Fruit fly (Drosophila melanogaster) whole organism, embryonic: ENCODE results near the gene Cyp4ac2.

Experiments used
- Awh ChIP-seq: fragments of 200-800 bp; sonication (Bioruptor generic); IDR thresholded peaks from 2 replicates; pipeline ENCODE4, ENCODE4 v1.3.6; 2022; ENCODE audit warnings: missing biosample characterization, missing genetic modification characterization
- Bgb ChIP-seq: fragments of 200-800 bp; sonication (Bioruptor generic); IDR thresholded peaks from 2 replicates; pipeline ENCODE4 v1.3.6; 2022; ENCODE audit warnings: missing biosample characterization, missing genetic modification characterization; ENCODE audit not compliant: partially characterized antibody
- Blimp-1 ChIP-seq: fragments of 200-800 bp; sonication (Bioruptor generic); optimal IDR thresholded peaks from 3 replicates; lab custom pipeline; 2018; ENCODE audit warnings: missing biosample characterization, missing genetic modification characterization, mild to moderate bottlenecking, moderate library complexity, missing genetic modification reagents
- CG10462 ChIP-seq: fragments of 200-800 bp; sonication (Bioruptor generic); optimal IDR thresholded peaks from 2 replicates; lab custom pipeline; 2016; ENCODE audit warnings: missing biosample characterization, missing genetic modification characterization
- CG11398 ChIP-seq: fragments of 200-800 bp; sonication (Bioruptor generic); optimal IDR thresholded peaks from 2 replicates; lab custom pipeline; 2016; ENCODE audit warnings: missing biosample characterization, missing genetic modification characterization
- CG11456 ChIP-seq: fragments of 200-800 bp; sonication (Bioruptor generic); IDR thresholded peaks from 3 replicates; pipeline ENCODE4 v1.3.6; 2022; ENCODE audit warnings: missing biosample characterization, missing genetic modification characterization
- CG13424 ChIP-seq: fragments of 200-800 bp; sonication (Bioruptor generic); optimal IDR thresholded peaks from 2 replicates; lab custom pipeline; 2019; ENCODE audit warnings: missing biosample characterization, mild to moderate bottlenecking, missing genetic modification characterization, moderate library complexity
- CG14965 ChIP-seq: fragments of 200-800 bp; sonication (Bioruptor generic); optimal IDR thresholded peaks from 2 replicates; lab custom pipeline; 2016; ENCODE audit warnings: missing biosample characterization, missing genetic modification characterization, borderline replicate concordance
- CG15601 ChIP-seq: fragments of 200-800 bp; sonication (Bioruptor generic); optimal IDR thresholded peaks from 3 replicates; lab custom pipeline; 2019; ENCODE audit warnings: missing biosample characterization, mild to moderate bottlenecking, missing genetic modification characterization, moderate library complexity
- CG18262 ChIP-seq: fragments of 200-800 bp; optimal IDR thresholded peaks from 3 replicates; lab custom pipeline; 2019; ENCODE audit warnings: missing biosample characterization, mild to moderate bottlenecking, missing genetic modification characterization, moderate library complexity
- CG2712 ChIP-seq: fragments of 200-800 bp; optimal IDR thresholded peaks from 3 replicates; lab custom pipeline; 2019; ENCODE audit warnings: missing biosample characterization, mild to moderate bottlenecking, missing genetic modification characterization, moderate library complexity
- CG2889 ChIP-seq: fragments of 200-800 bp; sonication (Bioruptor generic); IDR thresholded peaks from 3 replicates; pipeline ENCODE4 v1.3.6; 2022; ENCODE audit warnings: missing biosample characterization, missing genetic modification characterization
- CG33213 ChIP-seq: fragments of 200-800 bp; sonication (Bioruptor generic); optimal IDR thresholded peaks from 3 replicates; lab custom pipeline; 2016; ENCODE audit warnings: missing biosample characterization, missing genetic modification characterization
- CG3847 ChIP-seq: fragments of 200-800 bp; sonication (Bioruptor generic); IDR thresholded peaks from 2 replicates; pipeline ENCODE4 v1.3.6; 2022; ENCODE audit warnings: missing biosample characterization, missing genetic modification characterization
- CG4854 ChIP-seq: fragments of 200-800 bp; sonication (Bioruptor generic); optimal IDR thresholded peaks from 2 replicates; lab custom pipeline; 2016; ENCODE audit warnings: missing biosample characterization, missing genetic modification characterization, inconsistent platforms
- CG5953 ChIP-seq: fragments of 200-800 bp; sonication (Bioruptor generic); IDR thresholded peaks from 2 replicates; pipeline ENCODE4 v1.3.6; 2022; ENCODE audit warnings: missing biosample characterization, missing genetic modification characterization
- CG7786 ChIP-seq: fragments of 200-800 bp; sonication (Bioruptor generic); optimal IDR thresholded peaks from 2 replicates; lab custom pipeline; 2016; ENCODE audit warnings: missing biosample characterization, missing genetic modification characterization
- CG7928 ChIP-seq: fragments of 200-800 bp; sonication (Bioruptor generic); optimal IDR thresholded peaks from 2 replicates; lab custom pipeline; 2017; ENCODE audit warnings: missing biosample characterization, mild to moderate bottlenecking, missing genetic modification characterization
- CG7987 ChIP-seq: fragments of 200-800 bp; sonication (Bioruptor generic); optimal IDR thresholded peaks from 2 replicates; lab custom pipeline; 2018; ENCODE audit warnings: missing biosample characterization, mild to moderate bottlenecking, missing genetic modification characterization, moderate library complexity
- CG8359 ChIP-seq: fragments of 200-800 bp; sonication (Bioruptor generic); optimal IDR thresholded peaks from 2 replicates; lab custom pipeline; 2017; ENCODE audit warnings: missing biosample characterization, mild to moderate bottlenecking, missing genetic modification characterization, borderline replicate concordance
- D19A ChIP-seq: fragments of 200-800 bp; optimal IDR thresholded peaks from 3 replicates; lab custom pipeline; 2019; ENCODE audit warnings: missing biosample characterization, mild to moderate bottlenecking, missing genetic modification characterization, moderate library complexity
- Dad ChIP-seq: fragments of 200-800 bp; sonication (Bioruptor generic); optimal IDR thresholded peaks from 3 replicates; lab custom pipeline; 2016; ENCODE audit warnings: missing biosample characterization, missing genetic modification characterization
- Dbx ChIP-seq: fragments of 200-800 bp; sonication (Bioruptor generic); IDR thresholded peaks from 3 replicates; pipeline ENCODE4 v1.3.6; 2022; ENCODE audit warnings: missing biosample characterization, missing genetic modification characterization
- Dfd ChIP-seq, 2 experiments: fragments of >200 bp; optimal IDR thresholded peaks; 2 replicates each; lab custom pipeline; 2017; ENCODE audit warnings: missing biosample characterization in 2 of 2, missing genetic modification characterization in 2 of 2
- Dref ChIP-seq: fragments of 200-800 bp; sonication (Bioruptor generic); IDR thresholded peaks from 2 replicates; pipeline ENCODE4 v1.3.6; 2022; ENCODE audit warnings: missing biosample characterization, missing genetic modification characterization
- Drgx ChIP-seq: fragments of 200-800 bp; sonication (Bioruptor generic); IDR thresholded peaks from 2 replicates; pipeline ENCODE4 v1.3.6; 2022; ENCODE audit warnings: missing biosample characterization, missing genetic modification characterization
- Eip74EF ChIP-seq, 2 experiments: fragments of 200-800 bp in 1 of 2; fragments of >200 bp in 1 of 2; sonication (Bioruptor generic) in 1 of 2; optimal IDR thresholded peaks; 2 replicates each; lab custom pipeline; 2017 to 2019; ENCODE audit warnings: missing biosample characterization in 2 of 2, missing genetic modification characterization in 2 of 2, mild to moderate bottlenecking in 1 of 2, moderate library complexity in 1 of 2
- Kr ChIP-seq: fragments of 200-800 bp; sonication (Bioruptor generic); optimal IDR thresholded peaks from 2 replicates; lab custom pipeline; 2017; ENCODE audit warnings: missing biosample characterization, mild to moderate bottlenecking, missing genetic modification characterization
- Lpt ChIP-seq: fragments of >200 bp; optimal IDR thresholded peaks from 2 replicates; lab custom pipeline; 2018; ENCODE audit warnings: missing biosample characterization, missing genetic modification characterization
- Max ChIP-seq: fragments of 200-800 bp; sonication (Bioruptor generic); optimal IDR thresholded peaks from 2 replicates; lab custom pipeline; 2016; ENCODE audit warnings: missing biosample characterization, mild to moderate bottlenecking, missing genetic modification characterization
- Mes4 ChIP-seq: fragments of 200-800 bp; sonication (Bioruptor generic); optimal IDR thresholded peaks from 2 replicates; lab custom pipeline; 2016; ENCODE audit warnings: missing biosample characterization, missing genetic modification characterization
- Myb ChIP-seq: fragments of 200-800 bp; sonication (Bioruptor generic); optimal IDR thresholded peaks from 2 replicates; lab custom pipeline; 2016; ENCODE audit warnings: missing biosample characterization, missing genetic modification characterization
- Oli ChIP-seq: fragments of 200-800 bp; sonication (Bioruptor generic); optimal IDR thresholded peaks from 2 replicates; lab custom pipeline; 2018; ENCODE audit warnings: missing biosample characterization, mild to moderate bottlenecking, missing genetic modification characterization, moderate library complexity
- Ptx1 ChIP-seq: fragments of 200-800 bp; sonication (Bioruptor generic); IDR thresholded peaks from 2 replicates; pipeline ENCODE4 v1.3.6; 2022; ENCODE audit warnings: missing biosample characterization, missing genetic modification characterization
- Rfx ChIP-seq: fragments of 200-800 bp; sonication (Bioruptor generic); IDR thresholded peaks from 2 replicates; pipeline ENCODE4 v1.3.6; 2022; ENCODE audit warnings: missing biosample characterization, missing genetic modification characterization
- Ssrp ChIP-seq: fragments of 200-800 bp; sonication (Bioruptor generic); optimal IDR thresholded peaks from 2 replicates; lab custom pipeline; 2018; ENCODE audit warnings: missing biosample characterization, mild to moderate bottlenecking, missing genetic modification characterization, moderate library complexity
- abd-A ChIP-seq: fragments of 200-800 bp; sonication (Bioruptor generic); optimal IDR thresholded peaks from 3 replicates; lab custom pipeline; 2019; ENCODE audit warnings: missing biosample characterization, mild to moderate bottlenecking, missing genetic modification characterization, moderate library complexity
- bsh ChIP-seq, 2 experiments: fragments of 200-800 bp; sonication (Bioruptor generic); optimal IDR thresholded peaks; 2 replicates each; lab custom pipeline; 2017 to 2018; ENCODE audit warnings: mild to moderate bottlenecking in 2 of 2, missing biosample characterization in 2 of 2, missing genetic modification characterization in 2 of 2, moderate library complexity in 1 of 2
- cg ChIP-seq: fragments of 200-800 bp; sonication (Bioruptor generic); optimal IDR thresholded peaks from 3 replicates; lab custom pipeline; 2019; ENCODE audit warnings: missing biosample characterization, mild to moderate bottlenecking, missing genetic modification characterization, moderate library complexity
- corto ChIP-seq: fragments of 200-800 bp; sonication (Bioruptor generic); optimal IDR thresholded peaks from 2 replicates; lab custom pipeline; 2016; ENCODE audit warnings: missing biosample characterization, mild to moderate bottlenecking, missing genetic modification characterization, moderate library complexity
- dmrt11E ChIP-seq: fragments of 200-800 bp; sonication (Bioruptor generic); optimal IDR thresholded peaks from 3 replicates; lab custom pipeline; 2018; ENCODE audit warnings: missing biosample characterization, mild to moderate bottlenecking, missing genetic modification characterization, moderate library complexity
- eve ChIP-seq, 2 experiments: fragments of >200 bp; optimal IDR thresholded peaks; 2 replicates each; lab custom pipeline; 2017; ENCODE audit warnings: missing biosample characterization in 2 of 2, missing genetic modification characterization in 2 of 2
- fd96Cb ChIP-seq: fragments of 200-800 bp; sonication (Bioruptor generic); optimal IDR thresholded peaks from 2 replicates; lab custom pipeline; 2018; ENCODE audit warnings: missing biosample characterization, mild to moderate bottlenecking, missing genetic modification characterization, moderate library complexity
- gsb ChIP-seq: fragments of 200-800 bp; sonication (Bioruptor generic); IDR thresholded peaks from 2 replicates; pipeline ENCODE4 v1.3.6; 2022; ENCODE audit warnings: missing biosample characterization, missing genetic modification characterization
- insv ChIP-seq, 2 experiments: fragments of 200-800 bp; sonication (Bioruptor generic); optimal IDR thresholded peaks; 3 replicates each; lab custom pipeline; 2016 to 2018; ENCODE audit warnings: missing biosample characterization in 2 of 2, missing genetic modification characterization in 2 of 2
- lbe ChIP-seq: fragments of 200-800 bp; sonication (Bioruptor generic); optimal IDR thresholded peaks from 2 replicates; lab custom pipeline; 2016; ENCODE audit warnings: missing biosample characterization, mild to moderate bottlenecking, missing genetic modification characterization
- phol ChIP-seq: fragments of 200-800 bp; sonication (Bioruptor generic); optimal IDR thresholded peaks from 3 replicates; lab custom pipeline; 2018; ENCODE audit warnings: missing biosample characterization, mild to moderate bottlenecking, missing genetic modification characterization, moderate library complexity
- row ChIP-seq: fragments of 200-800 bp; sonication (Bioruptor generic); IDR thresholded peaks from 3 replicates; pipeline ENCODE4 v1.3.6; 2022; ENCODE audit warnings: missing biosample characterization, missing genetic modification characterization
- sens ChIP-seq: fragments of 200-800 bp; sonication (Bioruptor generic); peaks from one replicate; lab custom pipeline; 2016; ENCODE audit warnings: missing biosample characterization, missing genetic modification characterization
- sima ChIP-seq: fragments of 200-800 bp; sonication (Bioruptor generic); optimal IDR thresholded peaks from 2 replicates; lab custom pipeline; 2016; ENCODE audit warnings: missing biosample characterization, missing genetic modification characterization
- toy ChIP-seq: fragments of 200-800 bp; sonication (Bioruptor generic); IDR thresholded peaks from 2 replicates; pipeline ENCODE4 v1.3.6; 2022; ENCODE audit warnings: missing biosample characterization, missing genetic modification characterization
- unc-4 ChIP-seq: fragments of 200-800 bp; sonication (Bioruptor generic); IDR thresholded peaks from 2 replicates; pipeline ENCODE4 v1.3.6; 2022; ENCODE audit warnings: missing biosample characterization, missing genetic modification characterization; ENCODE audit not compliant: partially characterized antibody

Cyp4ac2 gene

DNA sequence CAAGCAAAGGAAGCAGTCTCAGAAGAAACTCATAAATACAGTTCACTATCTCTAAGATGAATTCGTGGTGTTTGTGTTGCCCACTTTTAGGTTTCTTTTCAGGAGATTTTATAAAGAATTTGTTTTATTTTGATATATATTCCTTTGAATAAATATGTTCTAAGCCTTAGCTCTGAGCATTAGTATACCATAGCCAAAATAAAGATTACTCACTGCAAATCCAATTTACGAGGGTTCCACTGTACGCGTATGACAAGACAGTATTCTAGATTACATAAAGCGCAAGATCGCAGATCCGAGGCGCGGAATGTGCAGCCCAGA, 26.4 kb downstream of the Cyp4ac2 start:
- TF ChIP-seq sima (GFP tag; lab: Kevin White, UChicago) (no peak), Rfx (GFP tag; lab: Robert Waterston, UW) (peak; percentile 8; the same call in 1 of the 2 replicates), CG7987 (GFP tag; lab: Kevin White, UChicago) (no peak), CG33213 (no peak), CG15601 (no peak), Dad (GFP tag; lab: Kevin White, UChicago) (no peak), Ssrp (tag; lab: Kevin White, UChicago) (peak; percentile 24), CG11456 (GFP tag; lab: Robert Waterston, UW) (no peak), CG5953 (GFP tag; lab: Robert Waterston, UW) (no peak), Lpt (GFP tag; lab: Kevin White, UChicago) (no peak), Dbx (GFP tag; lab: Robert Waterston, UW) (no peak), Dfd (GFP tag; optimal IDR thresholded peaks at IDR 0.05; lab: Kevin White, UChicago) (no peak), Blimp-1 (GFP tag; lab: Kevin White, UChicago) (peak; percentile 1), Dref (GFP tag; lab: Robert Waterston, UW) (no peak), row (peak; percentile 31; the same call in 2 of the 3 replicates), CG2889 (GFP tag; lab: Robert Waterston, UW) (no peak), sens (GFP tag; lab: Kevin White, UChicago) (peak; percentile 7), Max (GFP tag; lab: Kevin White, UChicago) (no peak), eve (GFP tag; optimal IDR thresholded peaks at IDR 0.05; lab: Kevin White, UChicago) (no peak), Drgx (peak; percentile 69), unc-4 (GFP tag; lab: Robert Waterston, UW) (no peak), phol (tag; lab: Kevin White, UChicago) (peak; percentile 14), CG18262 (tag; lab: Kevin White, UChicago) (no peak), CG14965 (GFP tag; lab: Kevin White, UChicago) (no peak), CG13424 (tag; lab: Kevin White, UChicago) (peak; percentile 9), Awh (GFP tag; lab: Robert Waterston, UW) (no peak), bsh (GFP tag; optimal IDR thresholded peaks at IDR 0.05; lab: Kevin White, UChicago) (peak; percentile 34 to 52), gsb (GFP tag; lab: Robert Waterston, UW) (no peak), cg (GFP tag; lab: Kevin White, UChicago) (no peak), CG7786 (GFP tag; lab: Kevin White, UChicago) (no peak), Ptx1 (0 out of 2 replicates have a peak, but pooled peaks have one; percentile 8), CG10462 (GFP tag; lab: Kevin White, UChicago) (no peak), corto (peak; percentile 95), Oli (tag; lab: Kevin White, UChicago) (no peak), CG2712 (tag; lab: Kevin White, UChicago) (no peak), CG3847 (GFP tag; lab: Robert Waterston, UW) (no peak), Myb (no peak), Mes4 (GFP tag; lab: Kevin White, UChicago) (no peak), fd96Cb (tag; lab: Kevin White, UChicago) (peak; percentile 3), Eip74EF (GFP tag; optimal IDR thresholded peaks at IDR 0.05; lab: Kevin White, UChicago) (no peak), lbe (GFP tag; lab: Kevin White, UChicago) (peak; percentile 95), D19A (tag; lab: Kevin White, UChicago) (no peak), Kr (GFP tag; lab: Kevin White, UChicago) (no peak), CG11398 (GFP tag; lab: Kevin White, UChicago) (no peak), insv (GFP tag; optimal IDR thresholded peaks at IDR 0.05; lab: Kevin White, UChicago) (no peak), toy (no peak), CG4854 (GFP tag; lab: Kevin White, UChicago) (no peak), CG8359 (no peak), dmrt11E (peak; percentile 36), Bgb (no peak), abd-A (tag; lab: Kevin White, UChicago) (no peak), CG7928 (GFP tag; lab: Kevin White, UChicago) (no peak)
